Worm (Caenorhabditis elegans): ENCODE measurements around the gene ztf-1.
A peak's percentile ranks its signal among the peaks of the same experiment; 100 is the strongest.

The ztf-1 gene

ce11 chrIII:8754682-8755081, 37.5 kb downstream of the ztf-1 start, which contains the start of gene tomm-70:
TSS of gene tomm-70 (minus strand) at chrIII:8754750.
- TF ChIP-seq pha-4 (tag; optimal IDR thresholded peaks at IDR 0.05) (peak; percentile 79), daf-12 (tag; optimal IDR thresholded peaks at IDR 0.05) (no peak), skn-1 (tag; optimal IDR thresholded peaks at IDR 0.05) (no peak), sea-2 (GFP tag; optimal IDR thresholded peaks at IDR 0.05) (no peak), ceh-82 (tag; optimal IDR thresholded peaks at IDR 0.05) (no peak), elt-2 (tag; optimal IDR thresholded peaks at IDR 0.05) (peak; percentile 26), R02D3.7 (tag; optimal IDR thresholded peaks at IDR 0.05) (peak; percentile 63), nhr-43 (tag; optimal IDR thresholded peaks at IDR 0.05; ENCODE audit: poor library complexity, severe bottlenecking) (no peak), fkh-2 (tag; optimal IDR thresholded peaks at IDR 0.05) (no peak), nfya-1 (tag; optimal IDR thresholded peaks at IDR 0.05; ENCODE audit: insufficient read depth) (peak; percentile 18), hmg-11 (tag; optimal IDR thresholded peaks at IDR 0.05) (peak; percentile 7)

ce11 chrIII:8750606-8751005, 41.5 kb downstream of the ztf-1 start, which contains the start of gene ugtp-1:
TSS of gene ugtp-1 (minus strand) at chrIII:8750706.
- TF ChIP-seq elt-1 (tag; optimal IDR thresholded peaks at IDR 0.05) (peak; percentile 6), elt-3 (tag; optimal IDR thresholded peaks at IDR 0.05) (no peak), fos-1 (tag; optimal IDR thresholded peaks at IDR 0.05) (no peak), nhr-11 (tag; optimal IDR thresholded peaks at IDR 0.05) (no peak)

- TF ChIP-seq lin-15B (tag; optimal IDR thresholded peaks at IDR 0.05) (peak; percentile 18), nhr-25 (tag; optimal IDR thresholded peaks at IDR 0.05) (peak; percentile 89), elt-1 (tag; optimal IDR thresholded peaks at IDR 0.05) (no peak), fos-1 (tag; optimal IDR thresholded peaks at IDR 0.05) (no peak), jun-1 (tag; optimal IDR thresholded peaks at IDR 0.05) (peak; percentile 57), nhr-12 (tag; optimal IDR thresholded peaks at IDR 0.05) (no peak), tbx-2 (tag; optimal IDR thresholded peaks at IDR 0.05) (no peak), egl-27 (tag; optimal IDR thresholded peaks at IDR 0.05) (peak; percentile 80), snpc-4 (tag; optimal IDR thresholded peaks at IDR 0.05) (no peak), nhr-11 (tag; optimal IDR thresholded peaks at IDR 0.05) (no peak), pqm-1 (tag; optimal IDR thresholded peaks at IDR 0.05) (peak; percentile 94), ztf-4 (tag; optimal IDR thresholded peaks at IDR 0.05) (no peak), nhr-237 (tag; optimal IDR thresholded peaks at IDR 0.05) (no peak), elt-2 (tag; optimal IDR thresholded peaks at IDR 0.05) (peak; percentile 95), R02D3.7 (tag; optimal IDR thresholded peaks at IDR 0.05) (no peak), sea-2 (GFP tag; optimal IDR thresholded peaks at IDR 0.05) (no peak), fkh-2 (tag; optimal IDR thresholded peaks at IDR 0.05) (no peak), pha-4 (tag; optimal IDR thresholded peaks at IDR 0.05) (peak; percentile 89), ztf-11 (tag; optimal IDR thresholded peaks at IDR 0.05) (no peak), hmg-11 (tag; optimal IDR thresholded peaks at IDR 0.05) (peak; percentile 48), skn-1 (tag; optimal IDR thresholded peaks at IDR 0.05) (no peak), aly-2 (tag; optimal IDR thresholded peaks at IDR 0.05) (no peak), ZK546.5 (tag; optimal IDR thresholded peaks at IDR 0.05) (no peak), ceh-16 (tag; optimal IDR thresholded peaks at IDR 0.05) (no peak), lin-39 (tag; optimal IDR thresholded peaks at IDR 0.05) (no peak), nhr-76 (tag; optimal IDR thresholded peaks at IDR 0.05) (no peak), lsy-12 (tag; optimal IDR thresholded peaks at IDR 0.05) (peak; percentile 53), eor-1 (tag; optimal IDR thresholded peaks at IDR 0.05) (no peak), unc-39 (tag; optimal IDR thresholded peaks at IDR 0.05) (no peak), ama-1 (optimal IDR thresholded peaks at IDR 0.05) (no peak), ceh-9 (tag; optimal IDR thresholded peaks at IDR 0.05) (no peak), nhr-28 (tag; optimal IDR thresholded peaks at IDR 0.05) (no peak), daf-12 (tag; optimal IDR thresholded peaks at IDR 0.05) (no peak), nhr-23 (tag; optimal IDR thresholded peaks at IDR 0.05) (peak; percentile 64), nfya-1 (tag; optimal IDR thresholded peaks at IDR 0.05; ENCODE audit: insufficient read depth) (peak; percentile 22), mdl-1 (tag; optimal IDR thresholded peaks at IDR 0.05) (no peak), ceh-28 (tag; optimal IDR thresholded peaks at IDR 0.05) (peak; percentile 35), nhr-43 (tag; optimal IDR thresholded peaks at IDR 0.05; ENCODE audit: poor library complexity, severe bottlenecking) (peak; percentile 41)
These were observed 42.7 kb downstream of the ztf-1 start, which contains the start of gene sma-2 for ce11 chrIII:8749487-8749886. TSS of gene sma-2 (plus strand) at chrIII:8749680.
